Fruit fly (Drosophila melanogaster): ENCODE results near the gene wrm1.
A peak's percentile ranks its signal among the peaks of the same experiment; 100 is the strongest.

wrm1 gene

dm6 chr3L:7347984-7348631 is 13.1 kb upstream of the wrm1 start, which contains the start of the genes Srp19 and qm (continued):
- TF ChIP-seq Deaf1 (tag; optimal IDR thresholded peaks at IDR 0.05), result peak; percentile 2
- TF ChIP-seq E2f2 (GFP tag; IDR thresholded peaks at IDR 0.05), result peak; percentile 40
- 0 out of 3 replicates have a peak, but pooled peaks have one; percentile 41 for TF ChIP-seq CG11456 (GFP tag; IDR thresholded peaks at IDR 0.05)
- TF ChIP-seq CG9437 (GFP tag; optimal IDR thresholded peaks at IDR 0.05), result no peak
- peak; percentile 8 for TF ChIP-seq slou (GFP tag; optimal IDR thresholded peaks at IDR 0.05)
- TF ChIP-seq CG9609 (GFP tag; optimal IDR thresholded peaks at IDR 0.05), result no peak
- peak; percentile 40 for TF ChIP-seq CG10267 (tag; optimal IDR thresholded peaks at IDR 0.05)
- TF ChIP-seq CG13123 (GFP tag; optimal IDR thresholded peaks at IDR 0.05), result no peak
- TF ChIP-seq Nf-YC (tag; optimal IDR thresholded peaks at IDR 0.05), result peak; percentile 28
- no peak for TF ChIP-seq ATbp (GFP tag; optimal IDR thresholded peaks at IDR 0.05)
- no peak for TF ChIP-seq Ssrp (tag; optimal IDR thresholded peaks at IDR 0.05)
- no peak for TF ChIP-seq zf30C (GFP tag; optimal IDR thresholded peaks at IDR 0.05)
- peak; percentile 22 for TF ChIP-seq gsb-n (tag; optimal IDR thresholded peaks at IDR 0.05)
- TF ChIP-seq nmo (GFP tag; optimal IDR thresholded peaks at IDR 0.05), result peak; percentile 60
- TF ChIP-seq ham (GFP tag; IDR thresholded peaks at IDR 0.05), result no peak
- peak; percentile 31 for TF ChIP-seq CG13775 (GFP tag; optimal IDR thresholded peaks at IDR 0.05)
- no peak for TF ChIP-seq CG6654 (GFP tag; optimal IDR thresholded peaks at IDR 0.05)
- peak; percentile 71 for TF ChIP-seq hb (GFP tag; IDR thresholded peaks at IDR 0.05; ENCODE audit: partially characterized antibody)
- peak; percentile 30 for TF ChIP-seq fd96Cb (tag; optimal IDR thresholded peaks at IDR 0.05)
- TF ChIP-seq prd (optimal IDR thresholded peaks at IDR 0.05), result no peak
- peak; percentile 71 for TF ChIP-seq prd (GFP tag; IDR thresholded peaks at IDR 0.05)
- peak; percentile 55; the same call in 2 of the 3 replicates for TF ChIP-seq so (GFP tag; IDR thresholded peaks at IDR 0.05)
- peak; percentile 73 for TF ChIP-seq lilli (GFP tag; optimal IDR thresholded peaks at IDR 0.05)
- peak; percentile 56 to 65 for TF ChIP-seq dpn (GFP tag; optimal IDR thresholded peaks at IDR 0.05)
- peak; percentile 89 for TF ChIP-seq row (GFP tag; IDR thresholded peaks at IDR 0.05)
- no peak for TF ChIP-seq CG10274 (GFP tag; optimal IDR thresholded peaks at IDR 0.05)
- TF ChIP-seq fru (optimal IDR thresholded peaks at IDR 0.05), result no peak
- peak; percentile 56; the same call in 1 of the 2 replicates for TF ChIP-seq al (GFP tag; IDR thresholded peaks at IDR 0.05)
- TF ChIP-seq CG17186 (GFP tag; optimal IDR thresholded peaks at IDR 0.05), result no peak
- no peak for TF ChIP-seq Nf-YA (GFP tag; IDR thresholded peaks at IDR 0.05)
- peak; percentile 83 for TF ChIP-seq bbx (GFP tag; IDR thresholded peaks at IDR 0.05; ENCODE audit: partially characterized antibody)
- peak; percentile 57 for TF ChIP-seq ind (GFP tag; optimal IDR thresholded peaks at IDR 0.05)
- TF ChIP-seq HmgZ (tag; optimal IDR thresholded peaks at IDR 0.05), result peak; percentile 20
- TF ChIP-seq CG34376 (GFP tag; optimal IDR thresholded peaks at IDR 0.05), result peak; percentile 41
- TF ChIP-seq zen (tag; optimal IDR thresholded peaks at IDR 0.05), result peak; percentile 35
- peak; percentile 54; the same call in 1 of the 2 replicates for TF ChIP-seq Ptx1 (GFP tag; IDR thresholded peaks at IDR 0.05)
- TF ChIP-seq CG32532 (GFP tag; IDR thresholded peaks at IDR 0.05), result peak; percentile 50
- TF ChIP-seq Asciz (GFP tag; optimal IDR thresholded peaks at IDR 0.05), result no peak
- peak; percentile 50; the same call in 2 of the 3 replicates for TF ChIP-seq Opbp (GFP tag; IDR thresholded peaks at IDR 0.05; ENCODE audit: partially characterized antibody)
- TF ChIP-seq CG6175 (GFP tag; IDR thresholded peaks at IDR 0.05), result no peak
- peak; percentile 24; the same call in 1 of the 4 replicates for TF ChIP-seq Gug (GFP tag; IDR thresholded peaks at IDR 0.05)
- no peak for TF ChIP-seq TFAM (GFP tag; optimal IDR thresholded peaks at IDR 0.05)
- peak; percentile 6 for TF ChIP-seq CG18476 (GFP tag; optimal IDR thresholded peaks at IDR 0.05)
- peak; percentile 87 for TF ChIP-seq unc-4 (GFP tag; IDR thresholded peaks at IDR 0.05; ENCODE audit: partially characterized antibody)
- TF ChIP-seq wek (GFP tag; optimal IDR thresholded peaks at IDR 0.05), result peak; percentile 43
- no peak for TF ChIP-seq B-H2 (GFP tag; optimal IDR thresholded peaks at IDR 0.05)
- TF ChIP-seq PHDP (tag; optimal IDR thresholded peaks at IDR 0.05), result no peak
- no peak for TF ChIP-seq C15 (GFP tag; IDR thresholded peaks at IDR 0.05)
- no peak for TF ChIP-seq bigmax (GFP tag; optimal IDR thresholded peaks at IDR 0.05)
- TF ChIP-seq dati (GFP tag; IDR thresholded peaks at IDR 0.05), result no peak

Measured in whole organism, embryonic.